Worm (Caenorhabditis elegans) whole organism, L4 larva: ENCODE measurements around the gene F01F1.11.

Source experiments
- F10B5.3 ChIP-seq: sonication (generic microtip); optimal IDR thresholded peaks from 2 replicates; lab custom pipeline; 2016; ENCODE audit warnings: mild to moderate bottlenecking, missing genetic modification characterization, missing compliant biosample characterization
- F26F4.8 ChIP-seq: fragments of 200-800 bp; sonication (Bioruptor generic); conservative IDR thresholded peaks from 2 replicates; pipeline ENCODE4 v1.3.6; 2022; ENCODE audit warnings: missing genetic modification characterization, missing compliant biosample characterization
- F37D6.2 ChIP-seq: sonication (generic microtip); optimal IDR thresholded peaks from 2 replicates; lab custom pipeline; 2016; ENCODE audit warnings: mild to moderate bottlenecking, missing genetic modification characterization, missing compliant biosample characterization
- F44E2.7 ChIP-seq: fragments of 200-800 bp; sonication (Bioruptor generic); IDR thresholded peaks from 2 replicates; pipeline ENCODE4 v2.1.2; 2022; ENCODE audit warnings: missing genetic modification characterization, missing compliant biosample characterization
- R02D3.7 ChIP-seq: fragments of 150-350 bp; sonication (generic microtip); optimal IDR thresholded peaks from 3 replicates; lab custom pipeline; 2014; ENCODE audit warnings: missing biosample characterization, missing genetic modification characterization
- T20F7.1 ChIP-seq: fragments of 200-800 bp; sonication (Bioruptor generic); optimal IDR thresholded peaks from 2 replicates; lab custom pipeline; 2018; ENCODE audit warnings: mild to moderate bottlenecking, missing genetic modification characterization, missing compliant biosample characterization
- Y105C5A.15 ChIP-seq: fragments of 200-800 bp; sonication (Bioruptor generic); IDR thresholded peaks from 2 replicates; pipeline ENCODE4 v1.3.6; 2022; ENCODE audit warnings: missing genetic modification characterization, missing compliant biosample characterization
- Y48G9A.11 ChIP-seq: fragments of 200-800 bp; sonication (Bioruptor generic); IDR thresholded peaks from 2 replicates; pipeline ENCODE4 v1.3.6; 2022; ENCODE audit warnings: missing genetic modification reagents, missing genetic modification characterization, missing compliant biosample characterization
- ZK546.5 ChIP-seq, 2 experiments: sonication (generic microtip); optimal IDR thresholded peaks; 2 replicates each; lab custom pipeline; 2017; ENCODE audit warnings: missing biosample characterization in 2 of 2, missing genetic modification characterization in 2 of 2
- aha-1 ChIP-seq: fragments of 150-350 bp; peaks from one replicate; lab custom pipeline; 2014; ENCODE audit warnings: missing biosample characterization, missing genetic modification characterization
- attf-4 ChIP-seq: sonication (generic microtip); optimal IDR thresholded peaks from 3 replicates; lab custom pipeline; 2017; ENCODE audit warnings: missing biosample characterization, missing genetic modification characterization
- ceh-44 ChIP-seq: fragments of 200-800 bp; sonication (Bioruptor generic); IDR thresholded peaks from 2 replicates; pipeline ENCODE4 v1.3.6; 2022; ENCODE audit warnings: missing genetic modification reagents, missing genetic modification characterization, missing compliant biosample characterization
- cey-2 ChIP-seq: sonication (generic microtip); optimal IDR thresholded peaks from 3 replicates; lab custom pipeline; 2017; ENCODE audit warnings: missing genetic modification characterization, mild to moderate bottlenecking, missing compliant biosample characterization, antibody characterized with exemption, borderline replicate concordance; ENCODE audit not compliant: insufficient read depth
- daf-16 ChIP-seq, 3 experiments: sonication (generic microtip); optimal IDR thresholded peaks; 2 replicates each; lab custom pipeline; 2016 to 2017; ENCODE audit warnings: missing genetic modification characterization in 3 of 3, missing genetic modification reagents in 3 of 3, mild to moderate bottlenecking in 2 of 3, missing compliant biosample characterization in 2 of 3, missing biosample characterization in 1 of 3, moderate library complexity in 1 of 3
- daf-19 ChIP-seq: fragments of 200-800 bp; sonication (Bioruptor generic); conservative IDR thresholded peaks from 2 replicates; pipeline ENCODE4 v1.3.6; 2022; ENCODE audit warnings: missing genetic modification characterization, missing compliant biosample characterization
- daf-8 ChIP-seq: fragments of 200-800 bp; sonication (Bioruptor generic); IDR thresholded peaks from 2 replicates; pipeline ENCODE4 v1.3.6; 2022; ENCODE audit warnings: missing genetic modification characterization, missing compliant biosample characterization
- dmd-9 ChIP-seq: fragments of 200-800 bp; sonication (Bioruptor generic); IDR thresholded peaks from 2 replicates; pipeline ENCODE4 v1.3.6; 2022; ENCODE audit warnings: missing genetic modification reagents, missing genetic modification characterization, missing compliant biosample characterization
- duxl-1 ChIP-seq: sonication (generic microtip); optimal IDR thresholded peaks from 2 replicates; lab custom pipeline; 2016; ENCODE audit warnings: mild to moderate bottlenecking, missing genetic modification characterization, moderate library complexity, missing compliant biosample characterization; ENCODE audit not compliant: poor library complexity
- fkh-10 ChIP-seq: fragments of 150-350 bp; optimal IDR thresholded peaks from 2 replicates; lab custom pipeline; 2014; ENCODE audit warnings: missing biosample characterization, missing genetic modification reagents, missing genetic modification characterization
- fos-1 ChIP-seq: fragments of 150-350 bp; optimal IDR thresholded peaks from 2 replicates; lab custom pipeline; 2014; ENCODE audit warnings: missing biosample characterization, missing genetic modification characterization
- gei-8 ChIP-seq: fragments of 200-800 bp; sonication (Bioruptor generic); optimal IDR thresholded peaks from 2 replicates; lab custom pipeline; 2018; ENCODE audit warnings: mild to moderate bottlenecking, missing genetic modification characterization, missing compliant biosample characterization
- hif-1 ChIP-seq, 2 experiments: sonication (generic microtip); optimal IDR thresholded peaks; 2 replicates each; lab custom pipeline; 2016 to 2017; ENCODE audit warnings: missing compliant biosample characterization in 2 of 2, missing genetic modification characterization in 2 of 2, missing genetic modification reagents in 2 of 2, missing genotype in 2 of 2, mild to moderate bottlenecking in 1 of 2
- hlh-11 ChIP-seq: fragments of 200-800 bp; sonication (Bioruptor generic); optimal IDR thresholded peaks from 2 replicates; lab custom pipeline; 2018; ENCODE audit warnings: mild to moderate bottlenecking, missing genetic modification characterization, missing compliant biosample characterization
- hlh-30 ChIP-seq: sonication (generic microtip); optimal IDR thresholded peaks from 2 replicates; lab custom pipeline; 2017; ENCODE audit warnings: antibody characterized with exemption, mild to moderate bottlenecking, missing genetic modification characterization, missing compliant biosample characterization; ENCODE audit not compliant: insufficient read depth
- hmg-1.1 ChIP-seq: fragments of 200-800 bp; sonication (Bioruptor generic); IDR thresholded peaks from 2 replicates; pipeline ENCODE4 v1.3.6; 2022; ENCODE audit warnings: missing genetic modification reagents, missing genetic modification characterization, missing compliant biosample characterization
- lin-13 ChIP-seq: fragments of 150-350 bp; optimal IDR thresholded peaks from 2 replicates; lab custom pipeline; 2014; ENCODE audit warnings: missing biosample characterization, missing genetic modification reagents, missing genetic modification characterization
- lin-15B ChIP-seq: fragments of 150-350 bp; sonication (generic microtip); optimal IDR thresholded peaks from 3 replicates; lab custom pipeline; 2014; ENCODE audit warnings: missing biosample characterization, missing genetic modification characterization
- lin-38 ChIP-seq: fragments of 200-800 bp; sonication (Bioruptor generic); IDR thresholded peaks from 2 replicates; pipeline ENCODE4 v1.3.6; 2022; ENCODE audit warnings: missing genetic modification reagents, missing genetic modification characterization, missing compliant biosample characterization
- lin-39 ChIP-seq: fragments of 150-350 bp; optimal IDR thresholded peaks from 2 replicates; lab custom pipeline; 2014; ENCODE audit warnings: missing biosample characterization, missing genetic modification reagents, missing genetic modification characterization
- lsy-2 ChIP-seq, 2 experiments: fragments of 150-350 bp in 1 of 2; sonication (generic microtip) in 1 of 2; optimal IDR thresholded peaks; 2 replicates each; lab custom pipeline; 2014 to 2017; ENCODE audit warnings: missing biosample characterization in 2 of 2, missing genetic modification characterization in 2 of 2
- madf-5 ChIP-seq, 2 experiments: fragments of 200-800 bp; sonication (Bioruptor generic); IDR thresholded peaks; 2 replicates each; pipeline ENCODE4 v1.3.6; 2022; ENCODE audit warnings: missing compliant biosample characterization in 2 of 2, missing genetic modification characterization in 2 of 2
- madf-9 ChIP-seq: fragments of 200-800 bp; sonication (Bioruptor generic); conservative IDR thresholded peaks from 2 replicates; pipeline ENCODE4 v1.3.6; 2022; ENCODE audit warnings: missing genetic modification reagents, missing genetic modification characterization, missing compliant biosample characterization
- mdl-1 ChIP-seq, 2 experiments: fragments of 150-350 bp in 1 of 2; sonication (generic microtip) in 1 of 2; optimal IDR thresholded peaks; 2 replicates each; lab custom pipeline; 2014 to 2017; ENCODE audit warnings: missing biosample characterization in 2 of 2, missing genetic modification characterization in 2 of 2
- mep-1 ChIP-seq: fragments of 150-350 bp; sonication (generic microtip); optimal IDR thresholded peaks from 3 replicates; lab custom pipeline; 2014; ENCODE audit warnings: missing biosample characterization, missing genetic modification characterization
- mes-2 ChIP-seq: sonication (generic microtip); optimal IDR thresholded peaks from 2 replicates; lab custom pipeline; 2016; ENCODE audit warnings: missing genotype, mild to moderate bottlenecking, missing genetic modification characterization, missing compliant biosample characterization; ENCODE audit not compliant: poor library complexity, severe bottlenecking
- mxl-2 ChIP-seq: fragments of 200-800 bp; sonication (Bioruptor generic); conservative IDR thresholded peaks from 2 replicates; pipeline ENCODE4 v1.3.6; 2022; ENCODE audit warnings: missing genetic modification reagents, missing genetic modification characterization, missing compliant biosample characterization
- nhr-10 ChIP-seq: fragments of 150-350 bp; optimal IDR thresholded peaks from 2 replicates; lab custom pipeline; 2014; ENCODE audit warnings: missing biosample characterization, missing genetic modification characterization
- nhr-11 ChIP-seq: fragments of 150-350 bp; optimal IDR thresholded peaks from 2 replicates; lab custom pipeline; 2014; ENCODE audit warnings: missing biosample characterization, missing genetic modification characterization
- nhr-28 ChIP-seq: fragments of 150-350 bp; optimal IDR thresholded peaks from 2 replicates; lab custom pipeline; 2014; ENCODE audit warnings: missing biosample characterization, missing genetic modification characterization
- nhr-6 ChIP-seq: fragments of 150-350 bp; optimal IDR thresholded peaks from 2 replicates; lab custom pipeline; 2014; ENCODE audit warnings: missing biosample characterization, missing genetic modification characterization
- nhr-76 ChIP-seq: fragments of 150-350 bp; optimal IDR thresholded peaks from 2 replicates; lab custom pipeline; 2014; ENCODE audit warnings: missing biosample characterization, missing genetic modification characterization
- pqm-1 ChIP-seq: sonication (generic microtip); optimal IDR thresholded peaks from 2 replicates; lab custom pipeline; 2017; ENCODE audit warnings: missing biosample characterization, missing genetic modification characterization
- rbr-2 ChIP-seq: sonication (generic microtip); optimal IDR thresholded peaks from 2 replicates; lab custom pipeline; 2016; ENCODE audit warnings: missing genotype, missing genetic modification characterization, missing compliant biosample characterization
- saeg-2 ChIP-seq: fragments of 200-800 bp; sonication (Bioruptor generic); IDR thresholded peaks from 2 replicates; pipeline ENCODE4 v1.3.6; 2022; ENCODE audit warnings: missing genetic modification reagents, missing genetic modification characterization, missing compliant biosample characterization
- spr-1 ChIP-seq: sonication (generic microtip); optimal IDR thresholded peaks from 2 replicates; lab custom pipeline; 2016; ENCODE audit warnings: mild to moderate bottlenecking, missing genetic modification characterization, missing compliant biosample characterization
- tra-1 ChIP-seq: fragments of 200-800 bp; sonication (Bioruptor generic); IDR thresholded peaks from 2 replicates; pipeline ENCODE4 v1.3.6; 2022; ENCODE audit warnings: missing genetic modification reagents, missing genetic modification characterization, missing compliant biosample characterization
- unc-39 ChIP-seq: sonication (generic microtip); optimal IDR thresholded peaks from 2 replicates; lab custom pipeline; 2017; ENCODE audit warnings: missing biosample characterization, missing genetic modification characterization
- unc-62 ChIP-seq, 3 experiments: fragments of 150-350 bp in 1 of 3; sonication (generic microtip); optimal IDR thresholded peaks in 2 of 3; peaks in 1 of 3; 1 replicate in 1 of 3; 2 replicates in 2 of 3; lab custom pipeline; 2014 to 2017; ENCODE audit warnings: missing biosample characterization in 3 of 3, missing genetic modification characterization in 3 of 3, missing genetic modification reagents in 3 of 3, missing genotype in 1 of 3
- vab-7 ChIP-seq: fragments of 200-800 bp; sonication (Bioruptor generic); IDR thresholded peaks from 2 replicates; pipeline ENCODE4 v1.3.6; 2022; ENCODE audit warnings: missing genetic modification reagents, missing genetic modification characterization, missing compliant biosample characterization
- zag-1 ChIP-seq: fragments of 150-350 bp; optimal IDR thresholded peaks from 2 replicates; lab custom pipeline; 2014; ENCODE audit warnings: missing biosample characterization, missing genetic modification characterization
- zfp-3 ChIP-seq: fragments of 200-800 bp; sonication (Bioruptor generic); conservative IDR thresholded peaks from 2 replicates; pipeline ENCODE4 v1.3.6; 2022; ENCODE audit warnings: missing genetic modification reagents, missing genetic modification characterization, missing compliant biosample characterization

F01F1.11 gene

DNA sequence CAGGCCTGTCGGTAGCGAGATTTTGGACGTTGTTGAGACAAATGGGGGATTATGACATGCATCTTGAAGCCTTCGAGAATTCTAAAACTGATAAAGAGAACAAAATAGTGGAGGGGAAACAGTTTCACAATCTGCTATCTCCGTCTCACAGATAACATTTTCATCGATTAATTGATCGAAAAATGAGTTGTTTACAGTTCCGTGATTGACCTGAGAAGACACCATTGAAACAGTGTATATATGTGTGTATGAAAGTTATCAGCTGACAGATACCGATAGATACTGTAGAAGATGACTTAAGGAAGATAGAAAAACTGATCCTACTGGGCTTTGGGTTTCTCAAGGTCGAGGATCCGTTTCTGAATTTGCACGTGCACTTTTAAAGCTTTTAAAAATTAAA lies 32.5 kb downstream of the F01F1.11 start:
- TF ChIP-seq duxl-1 (tag; lab: Kevin White, UChicago) (no peak), mdl-1 (tag; optimal IDR thresholded peaks at IDR 0.05; lab: Kevin White, UChicago) (peak in 1 of 2 experiments; percentile 30), nhr-28 (tag; lab: Kevin White, UChicago) (peak; percentile 60), spr-1 (tag; lab: Kevin White, UChicago) (no peak), hlh-30 (peak; percentile 73), mep-1 (no peak), lin-39 (tag; lab: Kevin White, UChicago) (no peak), pqm-1 (tag; lab: Kevin White, UChicago) (peak; percentile 51), attf-4 (tag; lab: Kevin White, UChicago) (no peak), tra-1 (GFP tag; lab: Robert Waterston, UW) (no peak), ZK546.5 (tag; optimal IDR thresholded peaks at IDR 0.05; lab: Kevin White, UChicago) (no peak), rbr-2 (tag; lab: Kevin White, UChicago) (no peak), zag-1 (tag; lab: Kevin White, UChicago) (no peak), T20F7.1 (peak; percentile 61), vab-7 (GFP tag; lab: Robert Waterston, UW) (no peak), hmg-1.1 (no peak), saeg-2 (GFP tag; lab: Robert Waterston, UW) (no peak), daf-19 (GFP tag; lab: Robert Waterston, UW) (0 out of 2 replicates have a peak, but pooled peaks have one; percentile 42), lin-15B (tag; lab: Kevin White, UChicago) (no peak), hif-1 (tag; optimal IDR thresholded peaks at IDR 0.05; lab: Kevin White, UChicago) (no peak), fkh-10 (no peak), madf-5 (GFP tag; IDR thresholded peaks at IDR 0.05; lab: Robert Waterston, UW) (no peak), nhr-6 (tag; lab: Kevin White, UChicago) (peak; percentile 49), F37D6.2 (tag; lab: Kevin White, UChicago) (no peak), mxl-2 (GFP tag; lab: Robert Waterston, UW) (no peak), unc-62 (GFP tag; optimal IDR thresholded peaks at IDR 0.05 in 1 of 2; lab: Kevin White, UChicago) (no peak), unc-62 (tag; optimal IDR thresholded peaks at IDR 0.05; lab: Kevin White, UChicago) (no peak), nhr-11 (tag; lab: Kevin White, UChicago) (no peak), F26F4.8 (no peak), daf-16 (GFP tag; optimal IDR thresholded peaks at IDR 0.05; lab: Kevin White, UChicago) (peak in 1 of 2 experiments; percentile 53), daf-16 (tag; optimal IDR thresholded peaks at IDR 0.05; lab: Kevin White, UChicago) (peak; percentile 96), unc-39 (tag; lab: Kevin White, UChicago) (no peak), nhr-76 (no peak), F10B5.3 (tag; lab: Kevin White, UChicago) (no peak), gei-8 (no peak), lin-13 (GFP tag; lab: Kevin White, UChicago) (no peak), dmd-9 (GFP tag; lab: Robert Waterston, UW) (no peak), madf-9 (GFP tag; lab: Robert Waterston, UW) (no peak), ceh-44 (no peak), lin-38 (no peak), fos-1 (no peak), hlh-11 (peak; percentile 62), aha-1 (tag; lab: Kevin White, UChicago) (no peak), daf-8 (no peak), Y105C5A.15 (GFP tag; lab: Robert Waterston, UW) (no peak), nhr-10 (no peak), zfp-3 (no peak), lsy-2 (tag; optimal IDR thresholded peaks at IDR 0.05; lab: Kevin White, UChicago) (peak in 1 of 2 experiments; percentile 1), F44E2.7 (no peak), mes-2 (peak; percentile 21), cey-2 (tag; lab: Kevin White, UChicago) (no peak), Y48G9A.11 (GFP tag; lab: Robert Waterston, UW) (no peak), R02D3.7 (no peak)
